Worm (Caenorhabditis elegans) whole organism, L4/young adult: ENCODE measurements around the gene twk-33.

Source experiments
- W03F9.2 ChIP-seq: fragments of 150-350 bp; optimal IDR thresholded peaks from 2 replicates; lab custom pipeline; 2014; ENCODE audit warnings: missing biosample characterization, missing genetic modification characterization
- dao-5 ChIP-seq: sonication (generic microtip); optimal IDR thresholded peaks from 2 replicates; lab custom pipeline; 2016; ENCODE audit warnings: missing genotype, missing genetic modification characterization, moderate library complexity, missing compliant biosample characterization
- him-1 ChIP-seq: sonication (generic microtip); optimal IDR thresholded peaks from 2 replicates; lab custom pipeline; 2016; ENCODE audit warnings: missing genotype, missing genetic modification reagents, missing genetic modification characterization, missing compliant biosample characterization

The twk-33 gene

ce11 chrV:17684857-17685256 lies 29.3 kb downstream of the twk-33 start, which contains the start of the genes F59A1.16 and F59A1.6:
F59A1.16 (minus strand) TSS chrV:17684957.
F59A1.6 (plus strand) TSS chrV:17685141.
- no peak for TF ChIP-seq him-1
- TF ChIP-seq W03F9.2 = no peak
- no peak for TF ChIP-seq dao-5 (tag; lab: Kevin White, UChicago)

- TF ChIP-seq him-1 = no peak
- TF ChIP-seq dao-5 (tag; lab: Kevin White, UChicago) = no peak
- no peak for TF ChIP-seq W03F9.2
These were observed 30.4 kb downstream of the twk-33 start, which contains the start of gene F59A1.15 for ce11 chrV:17683763-17684162. F59A1.15 (minus strand) TSS chrV:17683863.

ce11 chrV:17683290-17683689 lies 30.9 kb downstream of the twk-33 start:
- TF ChIP-seq him-1 = no peak
- TF ChIP-seq W03F9.2 = no peak
- TF ChIP-seq dao-5 (tag; lab: Kevin White, UChicago) = no peak

- no peak for TF ChIP-seq him-1
- no peak for TF ChIP-seq dao-5 (tag; lab: Kevin White, UChicago)
- TF ChIP-seq W03F9.2 = no peak
These were observed 37.6 kb downstream of the twk-33 start, which contains the start of gene str-92 for ce11 chrV:17676553-17676952. str-92 (minus strand) TSS chrV:17676653.

ce11 chrV:17673343-17673742 lies 40.8 kb downstream of the twk-33 start, which contains the start of gene str-93:
str-93 (minus strand) TSS chrV:17673443.
- no peak for TF ChIP-seq dao-5 (tag; lab: Kevin White, UChicago)
- no peak for TF ChIP-seq W03F9.2
- no peak for TF ChIP-seq him-1

ce11 chrV:17668531-17668930 lies 45.6 kb downstream of the twk-33 start, which contains the start of gene str-89:
str-89 (plus strand) TSS chrV:17668831.
- no peak for TF ChIP-seq W03F9.2
- TF ChIP-seq him-1 = no peak
- no peak for TF ChIP-seq dao-5 (tag; lab: Kevin White, UChicago)

ce11 chrV:17667676-17668075 lies 46.5 kb downstream of the twk-33 start, which contains the start of gene F59A1.12:
F59A1.12 (minus strand) TSS chrV:17667776.
- TF ChIP-seq dao-5 (tag; lab: Kevin White, UChicago) (no peak), W03F9.2 (no peak), him-1 (no peak)

ce11 chrV:17665906-17666305 lies 48.3 kb downstream of the twk-33 start, which contains the start of gene F59A1.11:
F59A1.11 (minus strand) TSS chrV:17666006.
- no peak for TF ChIP-seq him-1
- TF ChIP-seq W03F9.2 = no peak
- TF ChIP-seq dao-5 (tag; lab: Kevin White, UChicago) = no peak

- TF ChIP-seq him-1 = no peak
- TF ChIP-seq dao-5 (tag; lab: Kevin White, UChicago) = no peak
- no peak for TF ChIP-seq W03F9.2
These were observed 49.8 kb downstream of the twk-33 start for ce11 chrV:17664367-17664766.

ce11 chrV:17662260-17662659 lies 51.9 kb downstream of the twk-33 start:
- TF ChIP-seq him-1 (no peak), W03F9.2 (no peak), dao-5 (tag; lab: Kevin White, UChicago) (no peak)
